Fruit fly (Drosophila melanogaster) Kc167 (cell line): ENCODE measurements around the gene CG14237.

ENCODE experiments used
- Myc ChIP-seq: fragments of >200 bp; optimal IDR thresholded peaks from 2 replicates; lab custom pipeline; 2017; ENCODE audit warnings: missing external identifiers
- Sin3A ChIP-seq: fragments of >200 bp; optimal IDR thresholded peaks from 2 replicates; lab custom pipeline; 2018; ENCODE audit warnings: missing external identifiers
- h ChIP-seq: fragments of >200 bp; optimal IDR thresholded peaks from 3 replicates; lab custom pipeline; 2018; ENCODE audit warnings: missing external identifiers
- insv ChIP-seq: fragments of >200 bp; optimal IDR thresholded peaks from 3 replicates; lab custom pipeline; 2018; ENCODE audit warnings: missing external identifiers
- psq ChIP-seq: fragments of >200 bp; optimal IDR thresholded peaks from 2 replicates; lab custom pipeline; 2017; ENCODE audit warnings: missing external identifiers
- ttk ChIP-seq: sonication (Bioruptor generic); optimal IDR thresholded peaks from 2 replicates; lab custom pipeline; 2017; ENCODE audit warnings: missing external identifiers

dm6 chr3R:26463558-26463957 lies 6.9 kb downstream of the CG14237 start:
- TF ChIP-seq psq (lab: Kevin White, UChicago) (no peak), h (lab: Kevin White, UChicago) (no peak), Sin3A (lab: Kevin White, UChicago) (no peak), Myc (lab: Kevin White, UChicago) (no peak), insv (lab: Kevin White, UChicago) (no peak), ttk (no peak)
